Worm (Caenorhabditis elegans) whole organism, mixed stage, embryonic: Measurements from ENCODE around the gene F53F4.16.

Experiments used
- drap-1 ChIP-seq: fragments of 200-800 bp; sonication (Bioruptor generic); optimal IDR thresholded peaks from 3 replicates; lab custom pipeline; 2018; ENCODE audit warnings: mild to moderate bottlenecking, missing genetic modification characterization, missing compliant biosample characterization
- elt-3 ChIP-seq: fragments of 150-350 bp; optimal IDR thresholded peaks from 2 replicates; lab custom pipeline; 2014; ENCODE audit warnings: missing biosample characterization, missing genetic modification characterization
- lin-13 ChIP-seq: fragments of 150-350 bp; optimal IDR thresholded peaks from 2 replicates; lab custom pipeline; 2014; ENCODE audit warnings: missing biosample characterization, missing genetic modification characterization
- mab-5 ChIP-seq: fragments of 150-350 bp; optimal IDR thresholded peaks from 2 replicates; lab custom pipeline; 2014; ENCODE audit warnings: missing biosample characterization, missing genetic modification characterization
- mls-2 ChIP-seq: sonication (generic microtip); optimal IDR thresholded peaks from 2 replicates; lab custom pipeline; 2016; ENCODE audit warnings: mild to moderate bottlenecking, missing genetic modification characterization, moderate library complexity, missing compliant biosample characterization
- nhr-12 ChIP-seq: fragments of 150-350 bp; optimal IDR thresholded peaks from 2 replicates; lab custom pipeline; 2014; ENCODE audit warnings: missing biosample characterization, missing genetic modification characterization
- nhr-237 ChIP-seq: fragments of 150-350 bp; optimal IDR thresholded peaks from 2 replicates; lab custom pipeline; 2014; ENCODE audit warnings: missing biosample characterization, missing genetic modification characterization
- ztf-11 ChIP-seq: fragments of 150-350 bp; optimal IDR thresholded peaks from 2 replicates; lab custom pipeline; 2014; ENCODE audit warnings: missing biosample characterization, missing genetic modification characterization

- TF ChIP-seq lin-13 (tag; lab: Kevin White, UChicago) (no peak), ztf-11 (no peak), nhr-12 (no peak), mls-2 (no peak), drap-1 (GFP tag; lab: Kevin White, UChicago) (no peak), nhr-237 (tag; lab: Kevin White, UChicago) (no peak), elt-3 (tag; lab: Kevin White, UChicago) (no peak), mab-5 (tag; lab: Kevin White, UChicago) (no peak)
These were observed 12.5 kb upstream of the F53F4.16 start, which contains the start of gene H37A05.2 for ce11 chrV:13634149-13634548.
